Worm (Caenorhabditis elegans): ENCODE data around the gene ifb-2.
A peak's percentile ranks its signal among the peaks of the same experiment; 100 is the strongest.

Gene ifb-2

DNA sequence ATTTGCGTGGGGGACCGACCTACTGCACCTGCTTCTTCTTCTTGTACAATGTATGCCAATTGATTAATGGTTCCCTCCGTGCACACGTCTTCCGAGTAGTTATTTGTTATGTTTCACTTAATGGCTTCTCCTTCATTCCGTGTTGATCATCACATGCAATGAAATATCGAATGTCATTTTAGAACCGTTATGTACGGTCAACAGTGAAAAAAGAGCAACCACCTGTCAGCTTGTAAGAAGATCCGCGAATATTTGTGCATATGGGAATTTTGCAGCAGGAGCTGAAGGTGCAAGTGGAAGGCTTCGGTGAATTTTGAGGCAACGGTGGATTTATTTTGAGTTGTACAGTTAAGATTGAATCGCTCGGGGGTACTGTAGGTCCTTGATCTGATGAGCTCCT is 13.4 kb upstream of the ifb-2 start:
- TF ChIP-seq crh-2 (tag; optimal IDR thresholded peaks at IDR 0.05), result no peak
- TF ChIP-seq nhr-25 (tag; optimal IDR thresholded peaks at IDR 0.05), result no peak
- TF ChIP-seq zag-1 (tag; optimal IDR thresholded peaks at IDR 0.05), result no peak
- TF ChIP-seq ama-1 (optimal IDR thresholded peaks at IDR 0.05), result no peak

DNA sequence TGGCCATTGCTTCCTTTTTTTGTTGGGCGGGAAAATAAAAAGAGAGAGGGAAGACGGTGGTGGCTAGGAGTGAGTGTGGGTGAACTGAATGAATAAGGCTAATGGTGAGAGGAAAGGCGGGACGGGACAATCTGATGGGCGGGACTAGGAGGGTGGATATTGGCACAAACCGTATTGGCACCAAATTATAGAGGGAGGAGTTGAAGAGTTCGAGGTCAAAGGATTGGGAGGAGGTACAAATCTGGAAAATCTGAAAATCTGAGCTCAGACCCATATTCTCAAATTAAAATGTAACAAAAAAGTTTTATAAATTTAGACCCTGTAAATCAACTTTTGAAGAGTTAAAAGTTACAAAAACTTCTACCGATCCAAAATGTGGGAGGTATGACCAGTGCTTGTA is 11.2 kb upstream of the ifb-2 start, which contains the start of gene hlh-14:
hlh-14 (minus strand) TSS at position 101 of the 400 bp plus-strand sequence.
- TF ChIP-seq nhr-6 (tag; optimal IDR thresholded peaks at IDR 0.05) (no peak), crh-2 (tag; optimal IDR thresholded peaks at IDR 0.05) (no peak), mab-5 (tag; optimal IDR thresholded peaks at IDR 0.05) (no peak), nhr-77 (tag; optimal IDR thresholded peaks at IDR 0.05) (no peak), ZK546.5 (tag; optimal IDR thresholded peaks at IDR 0.05) (no peak), fos-1 (tag; optimal IDR thresholded peaks at IDR 0.05) (no peak), egl-27 (tag; optimal IDR thresholded peaks at IDR 0.05) (no peak)

DNA sequence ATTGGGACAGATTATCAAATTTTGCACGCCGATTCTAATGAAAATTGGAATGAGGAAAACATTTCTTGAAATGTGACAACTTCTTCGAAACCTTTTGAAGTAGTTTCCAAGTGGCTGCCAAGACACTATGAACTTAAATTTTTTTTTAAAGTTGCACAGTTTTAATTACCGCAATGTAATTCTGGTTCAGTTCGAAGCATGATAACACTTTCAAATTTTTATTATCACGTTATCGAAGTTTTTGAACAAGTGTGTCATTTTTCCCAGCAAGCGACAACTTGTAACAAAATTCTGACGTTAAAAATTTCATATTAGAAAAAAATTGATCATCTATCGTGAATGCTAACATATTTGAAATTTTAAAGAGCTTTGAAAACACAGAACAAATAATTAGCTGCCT is 7.2 kb upstream of the ifb-2 start:
- TF ChIP-seq blmp-1 (tag; optimal IDR thresholded peaks at IDR 0.05; ENCODE audit: insufficient read depth) (no peak), elt-3 (tag; optimal IDR thresholded peaks at IDR 0.05) (no peak), unc-55 (GFP tag; optimal IDR thresholded peaks at IDR 0.05) (no peak), nhr-10 (tag; optimal IDR thresholded peaks at IDR 0.05) (no peak), fos-1 (tag; optimal IDR thresholded peaks at IDR 0.05) (peak; percentile 46), R02D3.7 (tag; optimal IDR thresholded peaks at IDR 0.05) (no peak), egl-27 (tag; optimal IDR thresholded peaks at IDR 0.05) (no peak), sma-3 (GFP tag; optimal IDR thresholded peaks at IDR 0.05) (no peak)

DNA sequence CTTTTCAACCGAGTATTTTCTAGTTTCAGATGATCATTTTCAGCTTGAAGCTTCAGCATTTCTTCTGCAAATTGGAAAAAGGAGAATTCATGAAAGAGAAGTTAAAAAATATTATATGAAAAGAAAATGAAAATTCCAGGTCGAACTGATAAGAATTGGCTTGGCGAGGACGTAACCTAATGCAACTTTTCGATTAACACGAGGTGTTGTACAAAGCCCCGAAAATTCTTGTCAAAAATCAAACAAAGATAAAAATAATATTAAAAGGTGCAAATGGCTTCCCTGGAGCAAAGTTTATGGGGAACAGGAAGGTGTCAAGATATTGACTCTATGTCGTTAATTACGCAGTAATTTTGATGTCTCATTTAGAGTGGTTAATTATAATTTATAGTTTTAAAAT is 5.6 kb upstream of the ifb-2 start:
- TF ChIP-seq nhr-21 (tag; optimal IDR thresholded peaks at IDR 0.05), result no peak
- no peak for TF ChIP-seq F13H6.1 (tag; optimal IDR thresholded peaks at IDR 0.05)
- no peak for TF ChIP-seq lsy-2 (tag; optimal IDR thresholded peaks at IDR 0.05)
- no peak for TF ChIP-seq mbf-1 (tag; optimal IDR thresholded peaks at IDR 0.05)
- TF ChIP-seq sma-3 (GFP tag; optimal IDR thresholded peaks at IDR 0.05), result no peak
- no peak for TF ChIP-seq ztf-1 (GFP tag; conservative IDR thresholded peaks at IDR 0.05)
- peak; percentile 48 for TF ChIP-seq fos-1 (tag; optimal IDR thresholded peaks at IDR 0.05)
- no peak for TF ChIP-seq nhr-25 (tag; optimal IDR thresholded peaks at IDR 0.05)
- no peak for TF ChIP-seq ztf-11 (tag; optimal IDR thresholded peaks at IDR 0.05)

DNA sequence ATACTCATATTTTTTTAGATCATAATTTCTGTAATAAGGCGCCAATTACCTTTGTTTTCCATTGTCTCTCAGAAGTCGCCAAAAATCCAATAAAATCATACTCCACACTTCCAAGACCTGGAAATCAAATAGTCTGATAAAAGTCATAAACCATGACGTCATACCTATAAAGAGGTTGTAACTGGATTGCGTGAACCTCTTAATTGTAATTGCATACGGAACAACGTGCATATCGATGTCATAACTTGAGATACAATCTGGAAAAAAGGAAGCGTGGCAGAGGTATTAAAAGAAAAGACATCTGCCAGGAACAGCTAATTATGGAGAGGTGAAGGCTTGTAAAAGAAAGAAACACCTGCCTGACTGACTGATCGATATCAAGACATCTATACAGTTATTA is 4.9 kb upstream of the ifb-2 start, which contains the start of gene F10C1.9:
F10C1.9 (minus strand) TSS at position 197 of the 400 bp plus-strand sequence.
- TF ChIP-seq ceh-16 (tag; optimal IDR thresholded peaks at IDR 0.05) (no peak), sma-9 (GFP tag; optimal IDR thresholded peaks at IDR 0.05) (peak; percentile 3), sma-9 (tag; optimal IDR thresholded peaks at IDR 0.05) (no peak), dmd-4 (tag; optimal IDR thresholded peaks at IDR 0.05) (no peak), C34F6.9 (tag; optimal IDR thresholded peaks at IDR 0.05) (no peak)

DNA sequence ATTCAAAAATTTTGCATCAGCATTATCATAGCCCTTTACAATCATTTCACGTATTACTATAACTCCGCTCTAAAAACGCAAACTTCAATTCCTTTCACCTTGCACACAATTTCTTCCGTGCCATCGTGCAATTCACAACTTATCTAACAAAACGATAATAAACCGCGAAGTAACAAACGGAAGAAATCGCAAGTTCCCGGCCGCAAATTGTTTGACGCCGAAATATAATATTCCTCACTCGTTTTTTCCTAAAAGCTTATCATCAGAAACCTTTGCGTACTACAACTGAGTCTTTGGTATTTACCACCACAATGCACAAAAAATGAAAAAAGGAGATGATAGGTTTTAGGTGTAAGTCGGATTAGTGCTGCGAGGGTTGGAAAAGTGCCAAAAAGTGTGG is 2.7 kb upstream of the ifb-2 start:
- TF ChIP-seq peb-1 (tag; optimal IDR thresholded peaks at IDR 0.05) (no peak), nhr-6 (tag; optimal IDR thresholded peaks at IDR 0.05) (no peak), Y55F3AM.14 (GFP tag; optimal IDR thresholded peaks at IDR 0.05) (no peak), nhr-77 (tag; optimal IDR thresholded peaks at IDR 0.05) (no peak), fos-1 (tag; optimal IDR thresholded peaks at IDR 0.05) (peak; percentile 82)

DNA sequence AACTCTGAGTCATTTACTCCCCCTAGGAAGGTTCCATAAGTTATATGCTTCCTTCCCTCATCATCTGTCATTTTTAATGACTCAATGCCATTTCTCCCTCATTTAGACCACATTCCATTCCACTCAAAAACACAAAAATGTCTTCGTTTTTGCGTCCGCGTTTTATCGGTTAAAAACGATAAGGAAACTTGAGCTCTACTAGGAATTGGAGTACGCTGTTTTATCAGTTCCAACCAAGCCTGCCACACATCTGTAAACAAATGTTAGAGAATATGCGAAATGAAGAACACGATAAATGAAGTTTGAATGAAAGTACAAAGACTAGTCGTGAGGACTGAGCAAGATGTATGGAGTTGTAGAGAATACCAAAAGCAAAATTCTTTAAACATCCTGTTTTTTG is 1.6 kb upstream of the ifb-2 start:
- TF ChIP-seq nhr-23 (tag; optimal IDR thresholded peaks at IDR 0.05) (no peak), skn-1 (tag; optimal IDR thresholded peaks at IDR 0.05) (no peak), F13H6.1 (tag; optimal IDR thresholded peaks at IDR 0.05) (peak; percentile 28), fos-1 (tag; optimal IDR thresholded peaks at IDR 0.05) (peak; percentile 97), sma-9 (GFP tag; optimal IDR thresholded peaks at IDR 0.05) (peak; percentile 45), sma-9 (tag; optimal IDR thresholded peaks at IDR 0.05) (no peak), lin-13 (GFP tag; optimal IDR thresholded peaks at IDR 0.05) (no peak), gmeb-1 (tag; optimal IDR thresholded peaks at IDR 0.05) (peak; percentile 13), crh-2 (tag; optimal IDR thresholded peaks at IDR 0.05) (peak; percentile 67), lin-39 (tag; optimal IDR thresholded peaks at IDR 0.05) (no peak), unc-62 (GFP tag; optimal IDR thresholded peaks at IDR 0.05) (no peak), nhr-129 (tag; optimal IDR thresholded peaks at IDR 0.05) (no peak)
